Worm (Caenorhabditis elegans) whole organism, L2 larva: ENCODE data around the gene srsx-22.

Source experiments
- ceh-16 ChIP-seq: fragments of 150-350 bp; optimal IDR thresholded peaks from 2 replicates; lab custom pipeline; 2014; ENCODE audit warnings: missing biosample characterization, missing genetic modification characterization
- egl-27 ChIP-seq: sonication (generic microtip); optimal IDR thresholded peaks from 3 replicates; lab custom pipeline; 2017; ENCODE audit warnings: missing biosample characterization, missing genetic modification reagents, missing genetic modification characterization
- lin-11 ChIP-seq: fragments of 150-350 bp; sonication (generic microtip); optimal IDR thresholded peaks from 2 replicates; lab custom pipeline; 2014; ENCODE audit warnings: missing biosample characterization, missing genetic modification characterization, inconsistent platforms, mixed read lengths
- lsy-2 ChIP-seq, 2 experiments: fragments of 150-350 bp in 1 of 2; sonication (generic microtip) in 1 of 2; optimal IDR thresholded peaks; 2 replicates each; lab custom pipeline; 2014 to 2017; ENCODE audit warnings: missing biosample characterization in 2 of 2, missing genetic modification characterization in 2 of 2
- nhr-10 ChIP-seq: sonication (generic microtip); optimal IDR thresholded peaks from 2 replicates; lab custom pipeline; 2017; ENCODE audit warnings: missing biosample characterization, missing genetic modification characterization
- nhr-11 ChIP-seq: fragments of 150-350 bp; optimal IDR thresholded peaks from 2 replicates; lab custom pipeline; 2014; ENCODE audit warnings: missing biosample characterization, missing genetic modification characterization
- nhr-21 ChIP-seq: fragments of 150-350 bp; optimal IDR thresholded peaks from 2 replicates; lab custom pipeline; 2014; ENCODE audit warnings: missing biosample characterization, missing genetic modification characterization
- skn-1 ChIP-seq: sonication (generic microtip); optimal IDR thresholded peaks from 2 replicates; lab custom pipeline; 2017; ENCODE audit warnings: missing biosample characterization, missing genetic modification characterization
- snpc-4 ChIP-seq: fragments of 150-350 bp; optimal IDR thresholded peaks from 2 replicates; lab custom pipeline; 2014; ENCODE audit warnings: missing biosample characterization, missing genetic modification characterization
- zag-1 ChIP-seq: fragments of 150-350 bp; optimal IDR thresholded peaks from 2 replicates; lab custom pipeline; 2014; ENCODE audit warnings: missing biosample characterization, missing genetic modification characterization
- ztf-4 ChIP-seq: fragments of 150-350 bp; optimal IDR thresholded peaks from 2 replicates; lab custom pipeline; 2014; ENCODE audit warnings: missing biosample characterization, missing genetic modification characterization

ce11 chrV:8375419-8375818 is 23.9 kb downstream of the srsx-22 start, which contains the start of gene F38E1.10:
- no peak for TF ChIP-seq nhr-11
- no peak for TF ChIP-seq skn-1 (tag; lab: Kevin White, UChicago)
- no peak for TF ChIP-seq nhr-10 (tag; lab: Kevin White, UChicago)
- no peak for TF ChIP-seq egl-27 (tag; lab: Kevin White, UChicago)
- TF ChIP-seq ceh-16 (tag; lab: Kevin White, UChicago): no peak
- TF ChIP-seq zag-1 (tag; lab: Kevin White, UChicago): no peak
- no peak for TF ChIP-seq lin-11
- no peak for TF ChIP-seq snpc-4 (tag; lab: Kevin White, UChicago)
- TF ChIP-seq nhr-21 (tag; lab: Kevin White, UChicago): no peak
- no peak for TF ChIP-seq ztf-4
- TF ChIP-seq lsy-2 (tag; optimal IDR thresholded peaks at IDR 0.05; lab: Kevin White, UChicago): no peak
